Fruit fly (Drosophila melanogaster) whole organism, embryonic: Measurements from ENCODE around the gene CG46309.

Experiments used
- Abd-B ChIP-seq: fragments of 200-800 bp; sonication (Bioruptor generic); optimal IDR thresholded peaks from 2 replicates; lab custom pipeline; 2018; ENCODE audit warnings: missing biosample characterization, mild to moderate bottlenecking, missing genetic modification characterization, moderate library complexity
- Aef1 ChIP-seq: fragments of 200-800 bp; sonication (Bioruptor generic); IDR thresholded peaks from 3 replicates; pipeline ENCODE4 v1.3.6; 2022; ENCODE audit warnings: missing biosample characterization, missing genetic modification characterization
- CG10431 ChIP-seq: fragments of 200-800 bp; sonication (Bioruptor generic); optimal IDR thresholded peaks from 3 replicates; lab custom pipeline; 2018; ENCODE audit warnings: missing biosample characterization, mild to moderate bottlenecking, missing genetic modification characterization
- CG11695 ChIP-seq: fragments of 200-800 bp; sonication (Bioruptor generic); IDR thresholded peaks from 3 replicates; pipeline ENCODE4 v1.3.6; 2022; ENCODE audit warnings: missing biosample characterization, missing genetic modification characterization
- CG11696 ChIP-seq: fragments of 200-800 bp; sonication (Bioruptor generic); IDR thresholded peaks from 2 replicates; pipeline ENCODE4 v1.3.6; 2022; ENCODE audit warnings: missing biosample characterization, missing genetic modification characterization
- CG15269 ChIP-seq: fragments of 200-800 bp; sonication (Bioruptor generic); optimal IDR thresholded peaks from 2 replicates; lab custom pipeline; 2018; ENCODE audit warnings: missing biosample characterization, mild to moderate bottlenecking, missing genetic modification characterization, moderate library complexity
- CG15514 ChIP-seq: fragments of 200-800 bp; sonication (Bioruptor generic); optimal IDR thresholded peaks from 3 replicates; lab custom pipeline; 2017; ENCODE audit warnings: missing biosample characterization, missing genetic modification characterization, mild to moderate bottlenecking, moderate library complexity, missing genetic modification reagents
- CG15601 ChIP-seq: fragments of 200-800 bp; sonication (Bioruptor generic); optimal IDR thresholded peaks from 3 replicates; lab custom pipeline; 2019; ENCODE audit warnings: missing biosample characterization, mild to moderate bottlenecking, missing genetic modification characterization, moderate library complexity
- CG17912 ChIP-seq: fragments of 200-800 bp; sonication (Bioruptor generic); optimal IDR thresholded peaks from 2 replicates; lab custom pipeline; 2018; ENCODE audit warnings: missing biosample characterization, mild to moderate bottlenecking, missing genetic modification characterization
- CG18764 ChIP-seq: fragments of 200-800 bp; sonication (Bioruptor generic); optimal IDR thresholded peaks from 3 replicates; lab custom pipeline; 2016; ENCODE audit warnings: missing biosample characterization, missing genetic modification characterization
- CG2889 ChIP-seq: fragments of 200-800 bp; sonication (Bioruptor generic); IDR thresholded peaks from 3 replicates; pipeline ENCODE4 v1.3.6; 2022; ENCODE audit warnings: missing biosample characterization, missing genetic modification characterization
- CG3847 ChIP-seq: fragments of 200-800 bp; sonication (Bioruptor generic); IDR thresholded peaks from 2 replicates; pipeline ENCODE4 v1.3.6; 2022; ENCODE audit warnings: missing biosample characterization, missing genetic modification characterization
- CG4360 ChIP-seq: fragments of 200-800 bp; sonication (Bioruptor generic); IDR thresholded peaks from 2 replicates; pipeline ENCODE4 v1.3.6; 2022; ENCODE audit warnings: missing biosample characterization, missing genetic modification characterization
- CG7987 ChIP-seq: fragments of 200-800 bp; sonication (Bioruptor generic); optimal IDR thresholded peaks from 2 replicates; lab custom pipeline; 2018; ENCODE audit warnings: missing biosample characterization, mild to moderate bottlenecking, missing genetic modification characterization, moderate library complexity
- CG8281 ChIP-seq: fragments of 200-800 bp; sonication (Bioruptor generic); optimal IDR thresholded peaks from 2 replicates; lab custom pipeline; 2018; ENCODE audit warnings: missing biosample characterization, mild to moderate bottlenecking, missing genetic modification characterization, moderate library complexity
- CG8359 ChIP-seq: fragments of 200-800 bp; sonication (Bioruptor generic); optimal IDR thresholded peaks from 2 replicates; lab custom pipeline; 2017; ENCODE audit warnings: missing biosample characterization, mild to moderate bottlenecking, missing genetic modification characterization, borderline replicate concordance
- CG9727 ChIP-seq: fragments of 200-800 bp; sonication (Bioruptor generic); optimal IDR thresholded peaks from 3 replicates; lab custom pipeline; 2017; ENCODE audit warnings: missing biosample characterization, mild to moderate bottlenecking, missing genetic modification characterization
- CG9932 ChIP-seq: fragments of 200-800 bp; sonication (Bioruptor generic); IDR thresholded peaks from 2 replicates; pipeline ENCODE4 v1.3.6; 2022; ENCODE audit warnings: missing biosample characterization, missing genetic modification characterization
- CkIIα-i1 ChIP-seq: fragments of 200-800 bp; sonication (Bioruptor generic); IDR thresholded peaks from 2 replicates; pipeline ENCODE4 v1.3.6; 2022; ENCODE audit warnings: missing biosample characterization, missing genetic modification characterization
- D19B ChIP-seq: fragments of 200-800 bp; sonication (Bioruptor generic); optimal IDR thresholded peaks from 2 replicates; lab custom pipeline; 2017; ENCODE audit warnings: missing biosample characterization, mild to moderate bottlenecking, missing genetic modification characterization
- Dip2 ChIP-seq: fragments of 200-800 bp; sonication (Bioruptor generic); IDR thresholded peaks from 2 replicates; pipeline ENCODE4 v1.3.6; 2022; ENCODE audit warnings: missing biosample characterization, missing genetic modification characterization
- Dip3 ChIP-seq: fragments of 200-800 bp; sonication (Bioruptor generic); optimal IDR thresholded peaks from 3 replicates; lab custom pipeline; 2016; ENCODE audit warnings: missing biosample characterization, missing genetic modification characterization
- Doc2 ChIP-seq: fragments of 200-800 bp; sonication (Bioruptor generic); IDR thresholded peaks from 2 replicates; pipeline ENCODE4 v1.3.6; 2022; ENCODE audit warnings: missing biosample characterization, missing genetic modification characterization
- Doc3 ChIP-seq: fragments of 200-800 bp; sonication (Bioruptor generic); IDR thresholded peaks from 3 replicates; pipeline ENCODE4 v1.3.6; 2022; ENCODE audit warnings: missing biosample characterization, missing genetic modification characterization; ENCODE audit not compliant: partially characterized antibody
- Hr51 ChIP-seq, 2 experiments: fragments of 200-800 bp; sonication (Bioruptor generic); optimal IDR thresholded peaks; 2 replicates in 1 of 2; 3 replicates in 1 of 2; lab custom pipeline; 2016 to 2018; ENCODE audit warnings: missing biosample characterization in 2 of 2, missing genetic modification characterization in 2 of 2, mild to moderate bottlenecking in 1 of 2, moderate library complexity in 1 of 2
- Kr ChIP-seq: fragments of 200-800 bp; sonication (Bioruptor generic); optimal IDR thresholded peaks from 2 replicates; lab custom pipeline; 2017; ENCODE audit warnings: missing biosample characterization, mild to moderate bottlenecking, missing genetic modification characterization
- NC2β ChIP-seq: fragments of 200-800 bp; sonication (Bioruptor generic); optimal IDR thresholded peaks from 2 replicates; lab custom pipeline; 2016; ENCODE audit warnings: missing biosample characterization, missing genetic modification characterization
- Optix ChIP-seq: fragments of 200-800 bp; sonication (Bioruptor generic); IDR thresholded peaks from 3 replicates; pipeline ENCODE4 v1.3.6; 2022; ENCODE audit warnings: missing biosample characterization, missing genetic modification characterization
- Ptx1 ChIP-seq: fragments of 200-800 bp; sonication (Bioruptor generic); IDR thresholded peaks from 2 replicates; pipeline ENCODE4 v1.3.6; 2022; ENCODE audit warnings: missing biosample characterization, missing genetic modification characterization
- Stat92E ChIP-seq, 3 experiments: fragments of >200 bp in 2 of 3; fragments of 200-800 bp in 1 of 3; sonication (Bioruptor generic) in 1 of 3; optimal IDR thresholded peaks; 2 replicates each; lab custom pipeline; 2017 to 2019; ENCODE audit warnings: missing biosample characterization in 3 of 3, missing genetic modification characterization in 3 of 3, mild to moderate bottlenecking in 1 of 3, moderate library complexity in 1 of 3
- Taf1 ChIP-seq: fragments of 200-800 bp; sonication (Bioruptor generic); IDR thresholded peaks from 2 replicates; pipeline ENCODE4 v1.3.6; 2022; ENCODE audit warnings: missing biosample characterization, missing genetic modification characterization
- ase ChIP-seq: fragments of 200-800 bp; sonication (Bioruptor generic); IDR thresholded peaks from 3 replicates; pipeline ENCODE4 v1.3.6; 2022; ENCODE audit warnings: missing biosample characterization, missing genetic modification characterization
- bsh ChIP-seq, 2 experiments: fragments of 200-800 bp; sonication (Bioruptor generic); optimal IDR thresholded peaks; 2 replicates each; lab custom pipeline; 2017 to 2018; ENCODE audit warnings: mild to moderate bottlenecking in 2 of 2, missing biosample characterization in 2 of 2, missing genetic modification characterization in 2 of 2, moderate library complexity in 1 of 2
- da ChIP-seq: fragments of 200-800 bp; sonication (Bioruptor generic); optimal IDR thresholded peaks from 2 replicates; lab custom pipeline; 2016; ENCODE audit warnings: missing biosample characterization, missing genetic modification characterization
- dmrt11E ChIP-seq: fragments of 200-800 bp; sonication (Bioruptor generic); optimal IDR thresholded peaks from 3 replicates; lab custom pipeline; 2018; ENCODE audit warnings: missing biosample characterization, mild to moderate bottlenecking, missing genetic modification characterization, moderate library complexity
- dmrt99B ChIP-seq: fragments of 200-800 bp; sonication (Bioruptor generic); optimal IDR thresholded peaks from 2 replicates; lab custom pipeline; 2018; ENCODE audit warnings: missing biosample characterization, mild to moderate bottlenecking, missing genetic modification characterization, moderate library complexity
- fru ChIP-seq: fragments of >200 bp; optimal IDR thresholded peaks from 2 replicates; lab custom pipeline; 2017
- ftz-f1 ChIP-seq: fragments of 200-800 bp; sonication (Bioruptor generic); optimal IDR thresholded peaks from 2 replicates; lab custom pipeline; 2016; ENCODE audit warnings: missing biosample characterization, missing genetic modification characterization
- grau ChIP-seq: fragments of 200-800 bp; optimal IDR thresholded peaks from 3 replicates; lab custom pipeline; 2019; ENCODE audit warnings: missing biosample characterization, mild to moderate bottlenecking, missing genetic modification characterization, moderate library complexity
- h ChIP-seq: fragments of >200 bp; optimal IDR thresholded peaks from 2 replicates; lab custom pipeline; 2017
- hbn ChIP-seq: fragments of 200-800 bp; sonication (Bioruptor generic); IDR thresholded peaks from 2 replicates; pipeline ENCODE4 v1.3.6; 2022; ENCODE audit warnings: missing biosample characterization, missing genetic modification characterization; ENCODE audit not compliant: partially characterized antibody
- insv ChIP-seq, 2 experiments: fragments of 200-800 bp; sonication (Bioruptor generic); optimal IDR thresholded peaks; 3 replicates each; lab custom pipeline; 2016 to 2018; ENCODE audit warnings: missing biosample characterization in 2 of 2, missing genetic modification characterization in 2 of 2
- lola ChIP-seq, 3 experiments: fragments of >200 bp in 2 of 3; fragments of 200-800 bp in 1 of 3; sonication (Bioruptor generic) in 1 of 3; optimal IDR thresholded peaks; 2 replicates each; lab custom pipeline; 2017 to 2019; ENCODE audit warnings: missing biosample characterization in 3 of 3, missing genetic modification characterization in 3 of 3, mild to moderate bottlenecking in 1 of 3, moderate library complexity in 1 of 3
- luna ChIP-seq: fragments of 200-800 bp; sonication (Bioruptor generic); optimal IDR thresholded peaks from 2 replicates; lab custom pipeline; 2016; ENCODE audit warnings: missing biosample characterization, missing genetic modification characterization
- pb ChIP-seq: fragments of 200-800 bp; sonication (Bioruptor generic); optimal IDR thresholded peaks from 3 replicates; lab custom pipeline; 2016; ENCODE audit warnings: missing biosample characterization, missing genetic modification characterization
- sens-2 ChIP-seq: fragments of 200-800 bp; sonication (Bioruptor generic); IDR thresholded peaks from 2 replicates; pipeline ENCODE4 v1.3.6; 2022; ENCODE audit warnings: missing biosample characterization, missing genetic modification characterization
- sna ChIP-seq: fragments of 200-800 bp; sonication (Bioruptor generic); IDR thresholded peaks from 2 replicates; pipeline ENCODE4 v1.3.6; 2022; ENCODE audit warnings: missing biosample characterization, missing genetic modification characterization; ENCODE audit not compliant: partially characterized antibody
- sqz ChIP-seq: fragments of 200-800 bp; sonication (Bioruptor generic); optimal IDR thresholded peaks from 3 replicates; lab custom pipeline; 2018; ENCODE audit warnings: missing biosample characterization, mild to moderate bottlenecking, missing genetic modification characterization
- sug ChIP-seq: fragments of 200-800 bp; optimal IDR thresholded peaks from 2 replicates; lab custom pipeline; 2019; ENCODE audit warnings: missing biosample characterization, mild to moderate bottlenecking, missing genetic modification characterization, moderate library complexity
- tio ChIP-seq: fragments of 200-800 bp; sonication (Bioruptor generic); optimal IDR thresholded peaks from 2 replicates; lab custom pipeline; 2017; ENCODE audit warnings: missing biosample characterization, missing genetic modification characterization, inconsistent platforms
- zfh1 ChIP-seq: fragments of 200-800 bp; sonication (Bioruptor generic); IDR thresholded peaks from 3 replicates; pipeline ENCODE4 v1.3.6; 2022; ENCODE audit warnings: missing biosample characterization, missing genetic modification characterization

CG46309 gene

DNA sequence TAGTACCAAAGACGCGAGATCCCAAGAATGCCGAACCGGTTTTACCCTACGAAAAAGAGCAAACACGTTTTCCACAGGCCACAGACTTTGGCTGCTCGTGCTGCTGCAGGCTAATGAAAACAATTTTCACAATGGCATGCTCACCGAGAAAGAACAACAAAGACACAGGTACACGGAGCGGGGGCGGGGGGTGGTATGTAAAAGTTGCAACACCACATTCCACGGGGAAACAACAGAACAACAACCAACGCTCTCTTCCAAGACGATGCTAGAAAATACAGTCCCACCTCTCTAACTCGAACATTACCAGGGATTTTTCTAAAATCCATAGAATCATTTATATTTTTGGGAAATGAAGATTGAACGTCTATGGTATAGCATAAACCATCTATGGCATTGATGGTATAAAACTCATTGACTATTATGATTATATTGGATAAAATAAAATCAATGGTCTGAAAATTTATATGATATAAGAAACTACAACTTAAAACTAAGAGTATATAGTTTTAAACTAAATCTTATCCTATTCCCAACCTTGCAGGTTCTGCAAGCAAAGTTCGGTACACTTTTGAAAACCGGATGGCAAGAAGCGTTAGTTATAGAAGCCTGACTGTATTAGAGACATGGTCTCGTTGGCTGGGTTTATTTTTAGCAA, 30.0 kb upstream of the CG46309 start (continued):
- TF ChIP-seq CG10431 (GFP tag; lab: Kevin White, UChicago): no peak
- TF ChIP-seq sens-2 (GFP tag; lab: Robert Waterston, UW): no peak
- no peak for TF ChIP-seq CG18764 (GFP tag; lab: Kevin White, UChicago)
- no peak for TF ChIP-seq Abd-B (GFP tag; lab: Kevin White, UChicago)
- TF ChIP-seq h (lab: Kevin White, UChicago): no peak
- no peak for TF ChIP-seq Ptx1 (GFP tag; lab: Robert Waterston, UW)
- TF ChIP-seq Dip3 (GFP tag; lab: Kevin White, UChicago): no peak
- TF ChIP-seq sqz: no peak
- TF ChIP-seq CG9932: no peak
- TF ChIP-seq CG17912: no peak
- TF ChIP-seq sna (GFP tag; lab: Robert Waterston, UW): no peak
- no peak for TF ChIP-seq Dip2 (GFP tag; lab: Robert Waterston, UW)
- TF ChIP-seq ase (GFP tag; lab: Robert Waterston, UW): no peak
- TF ChIP-seq bsh (GFP tag; optimal IDR thresholded peaks at IDR 0.05; lab: Kevin White, UChicago): peak; percentile 23 to 34
- no peak for TF ChIP-seq CG2889 (GFP tag; lab: Robert Waterston, UW)
- no peak for TF ChIP-seq CG11696 (GFP tag; lab: Robert Waterston, UW)
- no peak for TF ChIP-seq dmrt99B
- no peak for TF ChIP-seq sug (tag; lab: Kevin White, UChicago)
- no peak for TF ChIP-seq zfh1 (GFP tag; lab: Robert Waterston, UW)
- peak in 1 of 3 experiments; percentile 52 for TF ChIP-seq lola (GFP tag; optimal IDR thresholded peaks at IDR 0.05; lab: Kevin White, UChicago)
- TF ChIP-seq insv (GFP tag; optimal IDR thresholded peaks at IDR 0.05; lab: Kevin White, UChicago): no peak
- no peak for TF ChIP-seq hbn (GFP tag; lab: Robert Waterston, UW)
- no peak for TF ChIP-seq Optix (GFP tag; lab: Robert Waterston, UW)
- TF ChIP-seq NC2β (GFP tag; lab: Kevin White, UChicago): no peak
- TF ChIP-seq Stat92E (GFP tag; optimal IDR thresholded peaks at IDR 0.05; lab: Kevin White, UChicago): no peak
- TF ChIP-seq Aef1 (GFP tag; lab: Robert Waterston, UW): no peak
- TF ChIP-seq CG11695 (GFP tag; lab: Robert Waterston, UW): no peak
- no peak for TF ChIP-seq Doc2 (GFP tag; lab: Robert Waterston, UW)
- no peak for TF ChIP-seq CG3847 (GFP tag; lab: Robert Waterston, UW)
- no peak for TF ChIP-seq CG8359
- peak; percentile 92 for TF ChIP-seq grau (tag; lab: Kevin White, UChicago)
- TF ChIP-seq CG15601: peak; percentile 16
- no peak for TF ChIP-seq CG15514
- TF ChIP-seq dmrt11E (tag; lab: Kevin White, UChicago): peak; percentile 52
- no peak for TF ChIP-seq luna (GFP tag; lab: Kevin White, UChicago)
- no peak for TF ChIP-seq CG8281 (tag; lab: Kevin White, UChicago)
- TF ChIP-seq CG4360 (GFP tag; lab: Robert Waterston, UW): peak; percentile 65
- no peak for TF ChIP-seq Taf1 (GFP tag; lab: Robert Waterston, UW)
- no peak for TF ChIP-seq ftz-f1 (GFP tag; lab: Kevin White, UChicago)
- no peak for TF ChIP-seq da
- TF ChIP-seq CG9727 (GFP tag; lab: Kevin White, UChicago): no peak
- TF ChIP-seq Kr: no peak
- TF ChIP-seq Hr51 (GFP tag; optimal IDR thresholded peaks at IDR 0.05; lab: Kevin White, UChicago): no peak
- TF ChIP-seq tio (GFP tag; lab: Kevin White, UChicago): peak; percentile 4
- TF ChIP-seq CG15269 (tag; lab: Kevin White, UChicago): no peak
- TF ChIP-seq CG7987 (GFP tag; lab: Kevin White, UChicago): no peak
- TF ChIP-seq CkIIα-i1: no peak
- TF ChIP-seq D19B (GFP tag; lab: Kevin White, UChicago): no peak
- TF ChIP-seq Doc3 (GFP tag; lab: Robert Waterston, UW): no peak
- TF ChIP-seq fru: no peak
- TF ChIP-seq pb (GFP tag; lab: Kevin White, UChicago): no peak
